Worm (Caenorhabditis elegans) whole organism, L4/young adult: Measurements from ENCODE around the gene pgl-3.

Experiments
- W03F9.2 ChIP-seq: fragments of 150-350 bp; optimal IDR thresholded peaks from 2 replicates; lab custom pipeline; 2014; ENCODE audit warnings: missing biosample characterization, missing genetic modification characterization
- him-1 ChIP-seq: sonication (generic microtip); optimal IDR thresholded peaks from 2 replicates; lab custom pipeline; 2016; ENCODE audit warnings: missing genotype, missing genetic modification reagents, missing genetic modification characterization, missing compliant biosample characterization

ce11 chrV:4750294-4750693 lies 5.5 kb upstream of the pgl-3 start, which contains the start of gene C18G1.6:
- no peak for TF ChIP-seq him-1 (tag; lab: Kevin White, UChicago)
- no peak for TF ChIP-seq W03F9.2 (tag; lab: Kevin White, UChicago)
